Worm (Caenorhabditis elegans) whole organism, L4/young adult: ENCODE measurements around the gene Y97E10AR.2.

Experiments
- W03F9.2 ChIP-seq: fragments of 150-350 bp; optimal IDR thresholded peaks from 2 replicates; lab custom pipeline; 2014; ENCODE audit warnings: missing biosample characterization, missing genetic modification characterization
- dao-5 ChIP-seq: sonication (generic microtip); optimal IDR thresholded peaks from 2 replicates; lab custom pipeline; 2016; ENCODE audit warnings: missing genotype, missing genetic modification characterization, moderate library complexity, missing compliant biosample characterization
- him-1 ChIP-seq: sonication (generic microtip); optimal IDR thresholded peaks from 2 replicates; lab custom pipeline; 2016; ENCODE audit warnings: missing genotype, missing genetic modification reagents, missing genetic modification characterization, missing compliant biosample characterization

Y97E10AR.2 gene

DNA sequence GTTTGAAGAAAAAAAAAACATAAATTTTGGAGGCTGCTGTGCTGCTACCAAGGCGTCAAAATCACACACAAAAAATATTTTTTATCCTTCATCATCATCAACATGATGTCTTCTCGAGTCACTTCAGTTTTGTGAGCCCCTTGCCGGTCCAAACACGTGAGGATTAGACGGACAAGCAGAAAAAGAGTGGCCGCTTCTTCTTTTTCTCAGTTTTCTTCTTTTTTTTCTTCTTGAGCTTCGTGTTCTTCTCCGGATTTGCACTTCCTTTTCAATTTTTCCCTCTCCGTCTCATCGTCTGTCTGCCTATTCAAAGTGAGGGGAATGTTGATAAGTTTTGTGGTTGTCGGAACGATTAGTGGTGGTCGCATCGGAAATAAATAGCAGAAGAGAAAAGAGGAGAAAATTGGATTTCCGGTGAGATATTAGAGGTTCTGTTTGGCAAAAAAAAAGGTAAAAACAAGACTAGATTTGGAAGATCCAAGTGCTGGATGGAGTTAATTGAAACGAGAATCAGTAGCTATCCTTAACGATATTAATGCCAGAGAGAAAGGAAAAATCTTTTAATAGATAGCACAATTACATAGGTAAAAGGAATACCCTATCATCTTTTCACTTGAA, 15.5 kb upstream of the Y97E10AR.2 start:
- TF ChIP-seq W03F9.2 (tag; lab: Kevin White, UChicago) (no peak), him-1 (tag; lab: Kevin White, UChicago) (peak; percentile 14), dao-5 (tag; lab: Kevin White, UChicago) (no peak)

DNA sequence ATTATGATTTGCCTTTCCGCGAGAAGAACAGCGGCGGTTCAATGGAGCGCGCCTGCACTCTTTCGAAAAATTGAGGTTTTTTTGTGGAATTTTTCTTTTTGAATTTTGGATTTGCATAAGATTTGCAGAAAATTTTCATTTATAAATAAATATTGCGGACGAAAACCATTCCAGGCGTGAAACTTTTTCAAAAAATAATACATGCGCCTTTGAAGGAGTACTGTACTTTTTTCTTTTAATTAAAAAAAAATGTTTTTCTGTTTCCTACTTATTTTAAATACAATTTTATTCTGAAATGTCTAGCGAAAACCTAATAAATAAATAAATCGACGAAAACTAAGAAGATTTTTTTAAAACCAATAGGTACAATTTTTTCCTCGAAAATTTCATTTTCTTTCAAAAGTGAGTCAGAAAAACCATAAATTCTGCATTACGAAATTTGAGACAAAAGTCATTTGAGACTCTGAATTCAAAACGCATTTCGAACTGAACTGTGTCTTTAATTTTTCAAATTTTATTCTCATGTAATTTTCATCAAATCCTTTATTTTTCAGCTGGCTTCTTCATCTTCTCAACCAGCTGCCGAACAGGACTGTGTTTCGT, 14.9 kb upstream of the Y97E10AR.2 start, which contains the start of gene F26D11.1:
F26D11.1 (plus strand) TSS at position 553 of the 603 bp plus-strand sequence.
- TF ChIP-seq dao-5 (tag; lab: Kevin White, UChicago): no peak
- no peak for TF ChIP-seq him-1 (tag; lab: Kevin White, UChicago)
- TF ChIP-seq W03F9.2 (tag; lab: Kevin White, UChicago): no peak

DNA sequence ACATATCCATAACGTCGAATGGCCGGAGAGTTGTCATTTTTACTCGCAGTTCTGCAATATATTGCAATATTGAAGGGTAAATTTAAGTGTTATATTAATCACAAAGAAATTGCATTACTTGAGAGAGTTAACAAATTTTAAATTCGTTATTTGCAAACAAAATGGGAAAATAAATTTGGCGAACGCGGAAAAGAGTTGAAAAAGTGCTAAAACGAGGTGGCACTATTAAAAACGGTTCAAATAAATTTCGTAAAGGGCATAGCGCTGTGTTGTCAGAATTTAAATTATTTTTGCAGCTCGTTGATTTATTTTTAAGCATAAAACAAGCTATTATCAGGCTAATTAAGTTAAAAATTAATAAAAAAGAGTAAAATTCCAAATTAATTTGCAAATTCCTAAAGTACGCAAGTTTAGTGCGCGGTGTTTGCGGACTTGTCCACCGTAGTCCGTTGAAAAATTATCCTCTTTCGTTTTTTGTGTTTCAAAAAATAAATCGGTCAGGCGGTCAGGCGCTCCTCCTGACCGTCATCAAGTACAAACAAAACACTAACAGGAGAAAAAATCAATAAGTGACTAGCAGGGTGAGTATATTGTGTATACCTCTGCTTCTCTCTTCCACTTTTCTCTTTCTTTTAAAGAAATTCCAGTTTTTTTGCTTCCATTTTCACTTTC, 12.5 kb upstream of the Y97E10AR.2 start, which contains the start of the genes natb-1 and abhd-12:
natb-1 (minus strand) TSS at position 51 of the 672 bp plus-strand sequence.
abhd-12 (plus strand) TSS at position 499 of the 672 bp plus-strand sequence.
- TF ChIP-seq W03F9.2 (tag; lab: Kevin White, UChicago) (peak; percentile 75), him-1 (tag; lab: Kevin White, UChicago) (no peak), dao-5 (tag; lab: Kevin White, UChicago) (no peak)

DNA sequence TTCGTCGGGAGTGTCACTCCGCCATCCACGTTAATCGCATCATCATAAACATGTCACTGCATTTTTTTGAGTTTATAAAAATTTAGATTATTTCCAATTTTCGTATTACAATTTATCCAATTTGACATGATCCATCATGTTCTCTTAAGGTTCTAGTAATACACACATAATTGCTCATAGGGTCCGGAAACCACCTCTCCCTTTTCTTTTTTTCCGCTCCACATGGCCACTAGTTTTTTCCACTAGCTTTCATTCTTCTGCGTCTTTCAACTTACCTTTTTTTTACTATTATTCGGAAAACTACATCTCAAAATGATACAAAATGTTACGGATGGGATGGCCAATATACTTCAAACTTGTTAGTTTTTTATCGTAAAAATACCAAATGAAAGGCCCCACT, 10.1 kb upstream of the Y97E10AR.2 start, which contains the start of gene Y97E10AL.1:
Y97E10AL.1 (plus strand) TSS at position 301 of the 400 bp plus-strand sequence.
- TF ChIP-seq dao-5 (tag; lab: Kevin White, UChicago) (no peak), W03F9.2 (tag; lab: Kevin White, UChicago) (no peak), him-1 (tag; lab: Kevin White, UChicago) (no peak)

DNA sequence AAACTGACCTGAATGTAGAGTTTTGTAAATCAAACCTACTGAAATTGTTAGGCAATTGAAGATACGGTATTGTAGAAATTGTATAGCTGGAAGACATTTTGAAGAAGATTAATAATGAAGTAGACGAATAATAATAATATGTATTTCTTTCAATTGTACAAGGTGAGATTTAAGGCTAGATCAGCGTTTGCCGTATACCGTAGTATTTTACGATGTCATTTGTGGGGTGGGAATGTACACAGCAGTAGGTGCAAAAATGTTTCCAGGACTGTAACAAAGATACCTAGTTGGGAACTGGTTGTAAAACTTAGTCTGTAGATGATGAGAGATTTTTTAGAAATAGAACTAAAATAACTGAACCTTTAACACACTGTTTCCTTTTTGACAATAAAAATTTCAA, 1.4 kb upstream of the Y97E10AR.2 start, which contains the start of gene ceh-76:
ceh-76 (minus strand) TSS at position 101 of the 400 bp plus-strand sequence.
- TF ChIP-seq W03F9.2 (tag; lab: Kevin White, UChicago): no peak
- TF ChIP-seq him-1 (tag; lab: Kevin White, UChicago): no peak
- no peak for TF ChIP-seq dao-5 (tag; lab: Kevin White, UChicago)

DNA sequence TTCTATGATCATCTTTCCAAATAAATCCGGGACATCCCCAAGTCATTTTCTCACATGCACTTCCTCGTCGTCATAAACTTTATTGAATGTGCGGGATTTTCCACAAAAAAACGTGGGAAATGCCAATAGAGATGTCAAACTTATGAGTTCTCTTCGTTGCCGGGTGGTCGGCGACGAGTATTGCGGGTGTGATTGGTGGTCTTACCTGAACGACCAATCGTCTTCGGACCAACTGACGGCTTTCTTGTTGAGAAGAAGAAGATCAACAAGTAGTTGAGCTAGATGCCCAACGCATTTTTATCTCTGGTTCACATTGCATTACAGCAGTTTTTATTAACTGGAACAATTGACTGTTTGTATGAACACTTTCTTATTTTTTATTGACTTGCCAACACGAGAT, 813 bp upstream of the Y97E10AR.2 start:
- no peak for TF ChIP-seq him-1 (tag; lab: Kevin White, UChicago)
- no peak for TF ChIP-seq dao-5 (tag; lab: Kevin White, UChicago)
- TF ChIP-seq W03F9.2 (tag; lab: Kevin White, UChicago): no peak

DNA sequence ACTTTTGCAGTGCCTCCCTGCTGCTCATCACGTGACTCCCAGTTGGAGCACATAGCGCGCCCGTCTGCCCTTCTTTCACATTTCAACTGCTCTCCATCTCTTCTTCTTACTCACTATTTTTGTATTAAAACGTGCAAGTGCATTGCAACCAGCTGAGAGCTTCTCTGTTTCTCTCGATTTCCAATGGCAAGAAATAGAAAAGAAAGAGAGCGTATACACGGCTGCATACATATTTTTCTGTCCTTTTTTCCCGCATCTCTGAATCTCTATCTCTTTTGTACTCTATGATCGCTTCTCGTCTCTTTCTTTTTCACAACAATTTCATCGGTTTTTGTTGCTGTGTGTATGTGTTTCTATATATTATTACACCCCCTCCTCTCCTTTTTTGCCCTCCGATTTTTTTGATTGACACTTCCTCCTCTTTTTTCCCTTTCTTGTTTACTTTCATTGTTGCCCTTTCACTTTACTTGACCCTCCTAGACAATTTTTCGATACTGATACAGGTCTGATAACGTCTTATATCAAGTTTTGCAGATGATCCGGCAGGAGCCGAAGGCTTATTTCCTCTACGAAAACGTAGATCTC, 5.0 kb downstream of the Y97E10AR.2 start, which contains the start of gene Y97E10AR.1:
Y97E10AR.1 (plus strand) TSS at position 535 of the 585 bp plus-strand sequence.
- TF ChIP-seq W03F9.2 (tag; lab: Kevin White, UChicago) (peak; percentile 74), dao-5 (tag; lab: Kevin White, UChicago) (no peak), him-1 (tag; lab: Kevin White, UChicago) (peak; percentile 90)

DNA sequence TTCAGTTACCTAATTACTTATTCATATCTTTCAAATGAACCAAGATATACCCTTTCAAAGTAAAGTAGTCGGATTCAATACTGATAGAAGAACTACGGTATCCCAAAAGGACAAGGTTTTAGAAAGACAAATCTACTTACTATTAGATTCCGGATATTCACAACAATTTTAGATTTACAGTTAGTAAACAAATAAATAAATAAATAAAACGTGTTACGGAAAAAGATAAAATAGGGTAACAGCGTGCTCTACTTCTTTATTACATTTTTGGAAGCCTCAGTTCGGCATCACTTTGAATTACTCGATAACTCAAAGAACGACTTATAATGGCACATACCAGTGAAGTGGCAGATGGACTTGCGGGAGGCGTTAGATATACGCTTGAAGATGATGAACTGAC, 9.0 kb downstream of the Y97E10AR.2 start, which contains the start of gene Y97E10AR.8:
Y97E10AR.8 (plus strand) TSS at position 301 of the 400 bp plus-strand sequence.
- TF ChIP-seq dao-5 (tag; lab: Kevin White, UChicago) (no peak), W03F9.2 (tag; lab: Kevin White, UChicago) (no peak), him-1 (tag; lab: Kevin White, UChicago) (no peak)

DNA sequence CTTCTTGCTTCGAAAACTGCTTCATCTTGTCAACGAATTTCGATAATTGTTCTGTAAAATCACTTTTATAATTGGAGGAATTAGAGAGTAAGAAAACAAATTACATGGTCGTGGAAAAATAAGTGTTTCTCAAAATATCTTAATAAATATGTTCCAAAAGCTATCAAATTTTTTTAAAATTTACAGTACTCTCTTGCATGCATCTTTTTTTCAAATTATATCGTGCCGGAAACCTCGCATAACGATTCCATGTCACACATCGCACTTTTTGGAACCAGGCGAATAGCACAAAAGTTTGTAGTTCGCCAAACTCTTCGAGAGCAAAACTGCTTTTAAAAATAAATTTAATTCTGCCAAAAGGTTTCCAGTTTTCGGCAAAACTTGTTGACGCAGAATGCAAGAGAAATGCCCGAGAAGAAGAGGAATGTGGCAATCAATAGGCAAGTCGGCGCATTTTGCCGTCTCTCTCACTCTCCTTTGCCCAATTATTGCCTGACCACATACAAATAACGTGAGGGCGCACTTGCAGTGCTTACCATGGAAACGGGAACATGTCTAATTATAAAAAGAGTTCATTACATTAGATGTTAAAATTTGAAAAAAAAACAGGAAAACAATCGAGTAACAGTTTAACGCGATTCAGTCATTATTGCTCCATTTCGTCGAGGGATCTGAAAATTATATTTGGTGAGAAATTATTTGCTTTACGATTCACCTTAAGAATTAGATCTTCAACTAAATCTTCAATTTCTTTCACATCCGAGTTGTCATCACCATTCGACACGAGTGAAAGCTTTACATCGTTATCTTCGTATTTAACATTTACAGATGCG, 11.7 kb downstream of the Y97E10AR.2 start, which contains the start of gene Y97E10AR.3:
Y97E10AR.3 (minus strand) TSS at position 51 of the 833 bp plus-strand sequence.
- TF ChIP-seq him-1 (tag; lab: Kevin White, UChicago) (no peak), W03F9.2 (tag; lab: Kevin White, UChicago) (no peak)

DNA sequence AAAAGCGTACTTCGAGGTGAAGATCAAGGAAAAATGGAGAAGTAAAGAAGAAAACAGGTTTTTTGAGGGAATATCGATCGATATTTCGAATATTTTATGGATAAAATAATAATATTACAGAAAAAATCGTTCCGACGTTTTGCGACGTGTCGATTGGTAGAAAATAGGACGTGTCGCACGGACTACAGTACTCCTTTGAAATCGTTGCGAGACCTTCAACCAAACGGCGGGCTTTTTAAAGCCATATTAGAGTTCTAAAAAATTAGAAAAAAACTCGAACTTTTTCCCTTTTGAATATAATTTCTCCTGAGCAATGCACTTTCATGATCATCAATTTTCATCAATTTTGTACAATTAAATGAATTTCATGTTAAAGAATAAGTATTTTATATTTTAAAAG, 14.1 kb downstream of the Y97E10AR.2 start, which contains the start of gene Y97E10AR.4:
Y97E10AR.4 (minus strand) TSS at position 131 of the 400 bp plus-strand sequence.
- TF ChIP-seq dao-5 (tag; lab: Kevin White, UChicago) (no peak), W03F9.2 (tag; lab: Kevin White, UChicago) (no peak), him-1 (tag; lab: Kevin White, UChicago) (no peak)

DNA sequence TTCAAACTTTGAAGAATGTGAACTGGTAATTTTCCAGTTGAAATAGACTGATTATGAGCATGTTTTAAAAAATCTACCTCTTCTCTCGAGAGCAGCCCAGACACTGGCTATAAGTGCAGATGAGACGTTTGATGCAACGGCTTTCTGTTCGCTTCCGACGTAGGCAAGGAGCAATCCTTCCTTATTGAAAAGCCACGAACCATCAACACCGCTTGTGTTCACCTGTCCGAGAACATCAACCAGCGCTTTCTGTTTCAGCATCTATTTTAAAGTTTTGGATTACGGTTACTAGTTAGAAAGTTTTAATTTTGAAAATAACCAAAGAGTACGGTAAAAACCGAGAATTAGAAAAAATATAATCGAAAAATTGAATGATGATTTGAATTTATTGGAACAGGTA, 14.9 kb downstream of the Y97E10AR.2 start, which contains the start of gene lmtr-2:
lmtr-2 (minus strand) TSS at position 261 of the 400 bp plus-strand sequence.
- TF ChIP-seq dao-5 (tag; lab: Kevin White, UChicago) (no peak), W03F9.2 (tag; lab: Kevin White, UChicago) (no peak), him-1 (tag; lab: Kevin White, UChicago) (no peak)
